Worm (Caenorhabditis elegans): Measurements from ENCODE around the gene brd-1.

DNA sequence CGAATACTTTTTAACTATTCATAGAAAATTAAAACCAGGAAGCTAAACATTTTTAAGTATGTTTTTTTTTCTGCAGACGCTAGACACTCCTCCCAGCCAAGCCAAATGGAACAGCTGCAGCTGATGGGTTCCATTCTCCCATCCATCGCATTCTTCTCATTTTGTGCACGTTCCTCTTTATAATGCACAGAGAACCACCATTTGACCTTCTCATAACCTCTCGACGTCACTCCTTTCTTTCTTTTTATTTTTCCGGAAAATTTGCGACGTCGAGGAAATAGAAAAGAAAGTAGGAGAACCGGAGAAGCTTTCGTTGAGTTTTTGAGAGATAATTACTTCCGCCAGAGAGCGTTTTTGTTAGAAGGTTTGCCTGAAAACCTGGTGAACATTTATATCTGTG lies 17.6 kb downstream of the brd-1 start:
- TF ChIP-seq tbx-11 (GFP tag; IDR thresholded peaks at IDR 0.05): no peak
- TF ChIP-seq ets-7 (tag; optimal IDR thresholded peaks at IDR 0.05): no peak
- no peak for TF ChIP-seq tra-4 (tag; optimal IDR thresholded peaks at IDR 0.05)
